Worm (Caenorhabditis elegans): ENCODE data around the gene C25E10.17.

The C25E10.17 gene

ce11 chrV:9051100-9051499 lies 3.7 kb upstream of the C25E10.17 start, which contains the start of gene C25E10.7:
Gene C25E10.7, minus strand, starts transcription at chrV:9051200.
- TF ChIP-seq crh-2 (tag; optimal IDR thresholded peaks at IDR 0.05) (no peak), lin-13 (GFP tag; optimal IDR thresholded peaks at IDR 0.05) (no peak), alr-1 (tag; optimal IDR thresholded peaks at IDR 0.05) (no peak), ztf-1 (GFP tag; conservative IDR thresholded peaks at IDR 0.05) (no peak), ama-1 (optimal IDR thresholded peaks at IDR 0.05) (no peak), nhr-12 (tag; optimal IDR thresholded peaks at IDR 0.05) (no peak), sma-3 (GFP tag; optimal IDR thresholded peaks at IDR 0.05) (no peak), elt-3 (tag; optimal IDR thresholded peaks at IDR 0.05) (no peak), nhr-11 (tag; optimal IDR thresholded peaks at IDR 0.05) (no peak)

ce11 chrV:9049271-9049670 lies 1.9 kb upstream of the C25E10.17 start:
- no peak for TF ChIP-seq nhr-10 (tag; optimal IDR thresholded peaks at IDR 0.05)
- TF ChIP-seq egl-27 (tag; optimal IDR thresholded peaks at IDR 0.05) = no peak
- no peak for TF ChIP-seq lsy-2 (tag; optimal IDR thresholded peaks at IDR 0.05)
- no peak for TF ChIP-seq dmd-4 (tag; optimal IDR thresholded peaks at IDR 0.05)
- no peak for TF ChIP-seq unc-39 (tag; optimal IDR thresholded peaks at IDR 0.05)
- no peak for TF ChIP-seq Y55F3AM.14 (GFP tag; optimal IDR thresholded peaks at IDR 0.05)

- no peak for TF ChIP-seq sem-4 (tag; optimal IDR thresholded peaks at IDR 0.05)
- no peak for TF ChIP-seq fos-1 (tag; optimal IDR thresholded peaks at IDR 0.05)
- no peak for TF ChIP-seq ztf-11 (tag; optimal IDR thresholded peaks at IDR 0.05)
- no peak for TF ChIP-seq nhr-10 (tag; optimal IDR thresholded peaks at IDR 0.05)
- no peak for TF ChIP-seq ztf-4 (tag; optimal IDR thresholded peaks at IDR 0.05)
- TF ChIP-seq nhr-12 (tag; optimal IDR thresholded peaks at IDR 0.05) = no peak
- no peak for TF ChIP-seq nhr-21 (tag; optimal IDR thresholded peaks at IDR 0.05)
- no peak for TF ChIP-seq C34F6.9 (tag; optimal IDR thresholded peaks at IDR 0.05)
- no peak for TF ChIP-seq lin-11 (tag; optimal IDR thresholded peaks at IDR 0.05)
- no peak for TF ChIP-seq nhr-11 (tag; optimal IDR thresholded peaks at IDR 0.05)
- TF ChIP-seq nhr-237 (tag; optimal IDR thresholded peaks at IDR 0.05) = no peak
- no peak for TF ChIP-seq sma-3 (GFP tag; optimal IDR thresholded peaks at IDR 0.05)
- TF ChIP-seq ztf-1 (GFP tag; conservative IDR thresholded peaks at IDR 0.05) = no peak
- no peak for TF ChIP-seq elt-3 (tag; optimal IDR thresholded peaks at IDR 0.05)
- TF ChIP-seq crh-2 (tag; optimal IDR thresholded peaks at IDR 0.05) = no peak
These were observed 2.5 kb downstream of the C25E10.17 start, which contains the start of gene nhr-30 for ce11 chrV:9044871-9045270. Gene nhr-30, plus strand, starts transcription at chrV:9045171.

ce11 chrV:9041030-9041429 lies 6.4 kb downstream of the C25E10.17 start, which contains the start of gene cyp-33B1:
Gene cyp-33B1, plus strand, starts transcription at chrV:9041330.
- TF ChIP-seq R02D3.7 (tag; optimal IDR thresholded peaks at IDR 0.05) = no peak
- no peak for TF ChIP-seq nhr-6 (tag; optimal IDR thresholded peaks at IDR 0.05)
- no peak for TF ChIP-seq egl-27 (tag; optimal IDR thresholded peaks at IDR 0.05)
- no peak for TF ChIP-seq nhr-11 (tag; optimal IDR thresholded peaks at IDR 0.05)
- TF ChIP-seq mab-5 (tag; optimal IDR thresholded peaks at IDR 0.05) = no peak
- no peak for TF ChIP-seq elt-1 (tag; optimal IDR thresholded peaks at IDR 0.05)
- no peak for TF ChIP-seq ztf-1 (GFP tag; conservative IDR thresholded peaks at IDR 0.05)
- no peak for TF ChIP-seq ama-1 (optimal IDR thresholded peaks at IDR 0.05)

- TF ChIP-seq ztf-4 (tag; optimal IDR thresholded peaks at IDR 0.05) (no peak), nhr-129 (tag; optimal IDR thresholded peaks at IDR 0.05) (no peak), snpc-4 (tag; optimal IDR thresholded peaks at IDR 0.05) (no peak), lsy-2 (tag; optimal IDR thresholded peaks at IDR 0.05) (no peak), sem-4 (tag; optimal IDR thresholded peaks at IDR 0.05) (no peak), unc-62 (GFP tag; optimal IDR thresholded peaks at IDR 0.05) (no peak), ceh-82 (tag; optimal IDR thresholded peaks at IDR 0.05) (no peak), ama-1 (optimal IDR thresholded peaks at IDR 0.05) (no peak), aly-2 (tag; optimal IDR thresholded peaks at IDR 0.05) (no peak), ZK546.5 (tag; optimal IDR thresholded peaks at IDR 0.05) (no peak), elt-3 (tag; optimal IDR thresholded peaks at IDR 0.05) (no peak), mdl-1 (tag; optimal IDR thresholded peaks at IDR 0.05) (no peak), nhr-12 (tag; optimal IDR thresholded peaks at IDR 0.05) (no peak), lin-11 (tag; optimal IDR thresholded peaks at IDR 0.05) (no peak), mab-5 (tag; optimal IDR thresholded peaks at IDR 0.05) (no peak), egl-27 (tag; optimal IDR thresholded peaks at IDR 0.05) (no peak), mbf-1 (tag; optimal IDR thresholded peaks at IDR 0.05) (no peak), blmp-1 (tag; optimal IDR thresholded peaks at IDR 0.05; ENCODE audit: insufficient read depth) (no peak), ztf-11 (tag; optimal IDR thresholded peaks at IDR 0.05) (no peak), lin-39 (tag; optimal IDR thresholded peaks at IDR 0.05) (no peak)
These were observed 11.7 kb downstream of the C25E10.17 start, which contains the start of gene srsx-34 for ce11 chrV:9035685-9036084. Gene srsx-34, plus strand, starts transcription at chrV:9035985.

All from whole organism, L2 larva.